Fruit fly (Drosophila melanogaster) whole organism, embryonic: ENCODE data around the gene thoc7.
A peak's percentile ranks its signal among the peaks of the same experiment; 100 is the strongest.

ENCODE experiments used
- Adf1 ChIP-seq: fragments of 200-800 bp; sonication (Bioruptor generic); IDR thresholded peaks from 2 replicates; pipeline ENCODE4 v1.3.6; 2022; ENCODE audit warnings: missing biosample characterization, missing genetic modification characterization
- Aef1 ChIP-seq: fragments of 200-800 bp; sonication (Bioruptor generic); IDR thresholded peaks from 3 replicates; pipeline ENCODE4 v1.3.6; 2022; ENCODE audit warnings: missing biosample characterization, missing genetic modification characterization
- Awh ChIP-seq: fragments of 200-800 bp; sonication (Bioruptor generic); IDR thresholded peaks from 2 replicates; pipeline ENCODE4, ENCODE4 v1.3.6; 2022; ENCODE audit warnings: missing biosample characterization, missing genetic modification characterization
- Bgb ChIP-seq: fragments of 200-800 bp; sonication (Bioruptor generic); IDR thresholded peaks from 2 replicates; pipeline ENCODE4 v1.3.6; 2022; ENCODE audit warnings: missing biosample characterization, missing genetic modification characterization; ENCODE audit not compliant: partially characterized antibody
- BtbVII ChIP-seq: fragments of 200-800 bp; sonication (Bioruptor generic); optimal IDR thresholded peaks from 3 replicates; lab custom pipeline; 2017; ENCODE audit warnings: missing biosample characterization, mild to moderate bottlenecking, missing genetic modification characterization
- CG10543 ChIP-seq: fragments of 200-800 bp; sonication (Bioruptor generic); optimal IDR thresholded peaks from 3 replicates; lab custom pipeline; 2017; ENCODE audit warnings: missing biosample characterization, mild to moderate bottlenecking, missing genetic modification characterization, moderate library complexity
- CG11085 ChIP-seq: fragments of 200-800 bp; sonication (Bioruptor generic); IDR thresholded peaks from 2 replicates; pipeline ENCODE4 v1.3.6; 2022; ENCODE audit warnings: missing biosample characterization, missing genetic modification characterization
- CG12219 ChIP-seq: fragments of 200-800 bp; sonication (Bioruptor generic); optimal IDR thresholded peaks from 3 replicates; lab custom pipeline; 2018; ENCODE audit warnings: missing biosample characterization, mild to moderate bottlenecking, missing genetic modification characterization
- CG12942 ChIP-seq: fragments of 200-800 bp; sonication (Bioruptor generic); optimal IDR thresholded peaks from 3 replicates; lab custom pipeline; 2016; ENCODE audit warnings: missing biosample characterization, missing genetic modification characterization
- CG13123 ChIP-seq: fragments of 200-800 bp; sonication (Bioruptor generic); optimal IDR thresholded peaks from 2 replicates; lab custom pipeline; 2016; ENCODE audit warnings: missing biosample characterization, missing genetic modification characterization
- CG1603 ChIP-seq: fragments of 200-800 bp; sonication (Bioruptor generic); optimal IDR thresholded peaks from 2 replicates; lab custom pipeline; 2019; ENCODE audit warnings: missing biosample characterization, mild to moderate bottlenecking, missing genetic modification characterization, moderate library complexity
- CG2120 ChIP-seq: fragments of 200-800 bp; sonication (Bioruptor generic); optimal IDR thresholded peaks from 3 replicates; lab custom pipeline; 2016; ENCODE audit warnings: missing biosample characterization, missing genetic modification characterization
- CG30431 ChIP-seq: fragments of 200-800 bp; sonication (Bioruptor generic); optimal IDR thresholded peaks from 2 replicates; lab custom pipeline; 2017; ENCODE audit warnings: missing biosample characterization, missing genetic modification characterization
- CG32767 ChIP-seq: fragments of 200-800 bp; sonication (Bioruptor generic); IDR thresholded peaks from 2 replicates; pipeline ENCODE4 v1.3.6; 2022; ENCODE audit warnings: missing biosample characterization, missing genetic modification characterization
- CG33213 ChIP-seq: fragments of 200-800 bp; sonication (Bioruptor generic); optimal IDR thresholded peaks from 3 replicates; lab custom pipeline; 2016; ENCODE audit warnings: missing biosample characterization, missing genetic modification characterization
- CG3726 ChIP-seq: fragments of 200-800 bp; sonication (Bioruptor generic); IDR thresholded peaks from 3 replicates; pipeline ENCODE4, ENCODE4 v1.3.6; 2022; ENCODE audit warnings: missing biosample characterization, missing genetic modification characterization
- CG42726 ChIP-seq: fragments of 200-800 bp; sonication (Bioruptor generic); IDR thresholded peaks from 2 replicates; pipeline ENCODE4 v1.3.6; 2022; ENCODE audit warnings: missing biosample characterization, missing genetic modification characterization; ENCODE audit not compliant: partially characterized antibody
- CG5180 ChIP-seq: fragments of 200-800 bp; sonication (Bioruptor generic); optimal IDR thresholded peaks from 3 replicates; lab custom pipeline; 2017; ENCODE audit warnings: missing biosample characterization, missing genetic modification characterization, mild to moderate bottlenecking, moderate library complexity, missing genetic modification reagents
- CG5245 ChIP-seq: fragments of 200-800 bp; sonication (Bioruptor generic); optimal IDR thresholded peaks from 3 replicates; lab custom pipeline; 2016; ENCODE audit warnings: missing biosample characterization, missing genetic modification characterization
- CG6791 ChIP-seq: fragments of 200-800 bp; sonication (Bioruptor generic); IDR thresholded peaks from 3 replicates; pipeline ENCODE4 v1.3.6; 2022; ENCODE audit warnings: missing biosample characterization, missing genetic modification characterization; ENCODE audit not compliant: partially characterized antibody
- CG7786 ChIP-seq: fragments of 200-800 bp; sonication (Bioruptor generic); optimal IDR thresholded peaks from 2 replicates; lab custom pipeline; 2016; ENCODE audit warnings: missing biosample characterization, missing genetic modification characterization
- CG7963 ChIP-seq: fragments of 200-800 bp; sonication (Bioruptor generic); IDR thresholded peaks from 3 replicates; pipeline ENCODE4 v1.3.6; 2022; ENCODE audit warnings: missing biosample characterization, missing genetic modification characterization; ENCODE audit not compliant: partially characterized antibody
- CG7987 ChIP-seq: fragments of 200-800 bp; sonication (Bioruptor generic); optimal IDR thresholded peaks from 2 replicates; lab custom pipeline; 2018; ENCODE audit warnings: missing biosample characterization, mild to moderate bottlenecking, missing genetic modification characterization, moderate library complexity
- CG9727 ChIP-seq: fragments of 200-800 bp; sonication (Bioruptor generic); optimal IDR thresholded peaks from 3 replicates; lab custom pipeline; 2017; ENCODE audit warnings: missing biosample characterization, mild to moderate bottlenecking, missing genetic modification characterization
- CG9876 ChIP-seq: fragments of 200-800 bp; sonication (Bioruptor generic); optimal IDR thresholded peaks from 2 replicates; lab custom pipeline; 2016; ENCODE audit warnings: missing biosample characterization, missing genetic modification characterization
- Chrac-16 ChIP-seq: fragments of 200-800 bp; sonication (Bioruptor generic); optimal IDR thresholded peaks from 3 replicates; lab custom pipeline; 2016; ENCODE audit warnings: missing biosample characterization, missing genetic modification characterization
- Dp ChIP-seq: fragments of 200-800 bp; sonication (Bioruptor generic); optimal IDR thresholded peaks from 2 replicates; lab custom pipeline; 2018; ENCODE audit warnings: missing biosample characterization, mild to moderate bottlenecking, missing genetic modification characterization, moderate library complexity
- E2f1 ChIP-seq: fragments of 200-800 bp; sonication (Bioruptor generic); IDR thresholded peaks from 2 replicates; pipeline ENCODE4 v1.3.6; 2022; ENCODE audit warnings: missing biosample characterization, missing genetic modification characterization
- Gsc ChIP-seq: fragments of 200-800 bp; sonication (Bioruptor generic); IDR thresholded peaks from 2 replicates; pipeline ENCODE4 v1.3.6; 2022; ENCODE audit warnings: missing biosample characterization, missing genetic modification characterization
- MESR4 ChIP-seq: fragments of 200-800 bp; sonication (Bioruptor generic); optimal IDR thresholded peaks from 2 replicates; lab custom pipeline; 2018; ENCODE audit warnings: missing biosample characterization, mild to moderate bottlenecking, missing genetic modification characterization, moderate library complexity
- Med ChIP-seq: fragments of 200-800 bp; sonication (Bioruptor generic); peaks from one replicate; lab custom pipeline; 2016; ENCODE audit warnings: missing biosample characterization, missing genetic modification characterization, mild to moderate bottlenecking, inconsistent platforms, moderate library complexity
- Sin3A ChIP-seq: fragments of >200 bp; optimal IDR thresholded peaks from 2 replicates; lab custom pipeline; 2018
- Xrp1 ChIP-seq: fragments of 200-800 bp; sonication (Bioruptor generic); IDR thresholded peaks from 2 replicates; pipeline ENCODE4 v1.3.6; 2022; ENCODE audit warnings: missing biosample characterization, missing genetic modification characterization
- bowl ChIP-seq: fragments of 200-800 bp; sonication (Bioruptor generic); IDR thresholded peaks from 2 replicates; pipeline ENCODE4 v1.3.6; 2022; ENCODE audit warnings: missing biosample characterization, missing genetic modification characterization
- chm ChIP-seq: fragments of 200-800 bp; sonication (Bioruptor generic); IDR thresholded peaks from 2 replicates; pipeline ENCODE4 v1.3.6; 2022; ENCODE audit warnings: missing biosample characterization, missing genetic modification characterization
- corto ChIP-seq: fragments of 200-800 bp; sonication (Bioruptor generic); optimal IDR thresholded peaks from 2 replicates; lab custom pipeline; 2016; ENCODE audit warnings: missing biosample characterization, mild to moderate bottlenecking, missing genetic modification characterization, moderate library complexity
- da ChIP-seq: fragments of 200-800 bp; sonication (Bioruptor generic); optimal IDR thresholded peaks from 2 replicates; lab custom pipeline; 2016; ENCODE audit warnings: missing biosample characterization, missing genetic modification characterization
- dm ChIP-seq: fragments of 200-800 bp; sonication (Bioruptor generic); optimal IDR thresholded peaks from 3 replicates; lab custom pipeline; 2016; ENCODE audit warnings: missing biosample characterization, missing genetic modification characterization
- dmrt11E ChIP-seq: fragments of 200-800 bp; sonication (Bioruptor generic); optimal IDR thresholded peaks from 3 replicates; lab custom pipeline; 2018; ENCODE audit warnings: missing biosample characterization, mild to moderate bottlenecking, missing genetic modification characterization, moderate library complexity
- eyg ChIP-seq: fragments of 200-800 bp; sonication (Bioruptor generic); optimal IDR thresholded peaks from 3 replicates; lab custom pipeline; 2016; ENCODE audit warnings: missing biosample characterization, missing genetic modification characterization
- inv ChIP-seq: fragments of 200-800 bp; sonication (Bioruptor generic); IDR thresholded peaks from 2 replicates; pipeline ENCODE4 v1.3.6; 2022; ENCODE audit warnings: missing biosample characterization, missing genetic modification characterization; ENCODE audit not compliant: partially characterized antibody
- lov ChIP-seq, 2 experiments: fragments of 200-800 bp in 1 of 2; fragments of >200 bp in 1 of 2; sonication (Bioruptor generic) in 1 of 2; IDR thresholded peaks in 1 of 2; optimal IDR thresholded peaks in 1 of 2; 2 replicates in 1 of 2; 3 replicates in 1 of 2; pipeline versions ENCODE4 v1.3.6 to Lab custom; 2017 to 2022; ENCODE audit warnings: missing biosample characterization in 1 of 2, missing genetic modification characterization in 1 of 2
- maf-S ChIP-seq: fragments of 200-800 bp; sonication (Bioruptor generic); optimal IDR thresholded peaks from 2 replicates; lab custom pipeline; 2016; ENCODE audit warnings: missing biosample characterization, missing genetic modification characterization
- mam ChIP-seq: fragments of 200-800 bp; sonication (Bioruptor generic); optimal IDR thresholded peaks from 3 replicates; lab custom pipeline; 2016; ENCODE audit warnings: missing biosample characterization, missing genetic modification characterization
- nerfin-2 ChIP-seq: fragments of 200-800 bp; sonication (Bioruptor generic); IDR thresholded peaks from 2 replicates; pipeline ENCODE4 v1.3.6; 2022; ENCODE audit warnings: missing biosample characterization, missing genetic modification characterization; ENCODE audit not compliant: partially characterized antibody
- prd ChIP-seq, 3 experiments: fragments of >200 bp in 2 of 3; fragments of 200-800 bp in 1 of 3; sonication (Bioruptor generic) in 1 of 3; optimal IDR thresholded peaks in 2 of 3; IDR thresholded peaks in 1 of 3; 2 replicates in 2 of 3; 3 replicates in 1 of 3; pipeline versions ENCODE4 v1.3.6 to Lab custom; 2017 to 2022; ENCODE audit warnings: missing biosample characterization in 1 of 3, missing genetic modification characterization in 1 of 3
- repo ChIP-seq: fragments of 200-800 bp; sonication (Bioruptor generic); optimal IDR thresholded peaks from 2 replicates; lab custom pipeline; 2016; ENCODE audit warnings: missing biosample characterization, missing genetic modification characterization
- stc ChIP-seq: fragments of 200-800 bp; sonication (Bioruptor generic); IDR thresholded peaks from 2 replicates; pipeline ENCODE4 v1.3.6; 2022; ENCODE audit warnings: missing biosample characterization, missing genetic modification characterization
- unpg ChIP-seq: fragments of 200-800 bp; sonication (Bioruptor generic); optimal IDR thresholded peaks from 3 replicates; lab custom pipeline; 2018; ENCODE audit warnings: missing biosample characterization, mild to moderate bottlenecking, missing genetic modification characterization, moderate library complexity

thoc7 gene

dm6 chr3L:246644-247199 is 34.2 kb upstream of the thoc7 start (continued):
- TF ChIP-seq Awh (GFP tag; lab: Robert Waterston, UW) (no peak), mam (GFP tag; lab: Kevin White, UChicago) (peak; percentile 41), da (peak; percentile 43), lov (optimal IDR thresholded peaks at IDR 0.05; lab: Kevin White, UChicago) (no peak), lov (GFP tag; IDR thresholded peaks at IDR 0.05; lab: Robert Waterston, UW) (peak; percentile 76; the same call in 2 of the 3 replicates), CG12219 (GFP tag; lab: Kevin White, UChicago) (no peak), prd (optimal IDR thresholded peaks at IDR 0.05; lab: Kevin White, UChicago) (no peak), prd (GFP tag; IDR thresholded peaks at IDR 0.05; lab: Robert Waterston, UW) (peak; percentile 57; the same call in 1 of the 3 replicates), stc (GFP tag; lab: Robert Waterston, UW) (no peak), bowl (GFP tag; lab: Robert Waterston, UW) (no peak), CG42726 (GFP tag; lab: Robert Waterston, UW) (peak; percentile 81), CG5180 (GFP tag; lab: Kevin White, UChicago) (peak; percentile 85), eyg (GFP tag; lab: Kevin White, UChicago) (peak; percentile 17), Dp (peak; percentile 89), repo (GFP tag; lab: Kevin White, UChicago) (peak; percentile 32), Aef1 (GFP tag; lab: Robert Waterston, UW) (peak; percentile 27; the same call in 1 of the 3 replicates), CG7786 (GFP tag; lab: Kevin White, UChicago) (peak; percentile 21), Chrac-16 (GFP tag; lab: Kevin White, UChicago) (peak; percentile 27), CG2120 (peak; percentile 53), CG7987 (GFP tag; lab: Kevin White, UChicago) (peak; percentile 83), Med (GFP tag; lab: Kevin White, UChicago) (peak; percentile 94), CG1603 (tag; lab: Kevin White, UChicago) (peak; percentile 77), nerfin-2 (GFP tag; lab: Robert Waterston, UW) (peak; percentile 55), CG6791 (GFP tag; lab: Robert Waterston, UW) (peak; percentile 83), CG9876 (GFP tag; lab: Kevin White, UChicago) (peak; percentile 44), maf-S (GFP tag; lab: Kevin White, UChicago) (no peak), Gsc (GFP tag; lab: Robert Waterston, UW) (no peak), CG7963 (GFP tag; lab: Robert Waterston, UW) (peak; percentile 80), chm (GFP tag; lab: Robert Waterston, UW) (peak; percentile 42; the same call in 1 of the 2 replicates), CG10543 (GFP tag; lab: Kevin White, UChicago) (no peak), CG9727 (peak; percentile 35), CG11085 (GFP tag; lab: Robert Waterston, UW) (peak; percentile 17; the same call in 1 of the 2 replicates), MESR4 (peak; percentile 99), corto (GFP tag; lab: Kevin White, UChicago) (no peak), CG12942 (GFP tag; lab: Kevin White, UChicago) (no peak), Sin3A (peak; percentile 9), CG32767 (GFP tag; lab: Robert Waterston, UW) (peak; percentile 33; the same call in 1 of the 2 replicates), dm (GFP tag; lab: Kevin White, UChicago) (peak; percentile 76), BtbVII (GFP tag; lab: Kevin White, UChicago) (no peak), Bgb (peak; percentile 75), unpg (GFP tag; lab: Kevin White, UChicago) (no peak), E2f1 (GFP tag; lab: Robert Waterston, UW) (peak; percentile 47; the same call in 1 of the 2 replicates), CG5245 (GFP tag; lab: Kevin White, UChicago) (peak; percentile 30), CG3726 (GFP tag; lab: Robert Waterston, UW) (no peak), inv (GFP tag; lab: Robert Waterston, UW) (peak; percentile 57), Adf1 (GFP tag; lab: Robert Waterston, UW) (peak; percentile 35; the same call in 1 of the 2 replicates), CG13123 (GFP tag; lab: Kevin White, UChicago) (no peak), dmrt11E (peak; percentile 23), CG33213 (GFP tag; lab: Kevin White, UChicago) (peak; percentile 89), Xrp1 (GFP tag; lab: Robert Waterston, UW) (0 out of 2 replicates have a peak, but pooled peaks have one; percentile 14), CG30431 (GFP tag; lab: Kevin White, UChicago) (no peak)
